Worm (Caenorhabditis elegans) whole organism, young adult: ENCODE measurements around the gene F56B6.6.

Experiments used
- D2030.7 ChIP-seq: fragments of 200-800 bp; sonication (Bioruptor generic); IDR thresholded peaks from 2 replicates; pipeline ENCODE4 v1.3.6; 2022; ENCODE audit warnings: missing genetic modification reagents, missing genetic modification characterization, missing compliant biosample characterization
- F23B12.7 ChIP-seq: sonication (generic microtip); optimal IDR thresholded peaks from 2 replicates; lab custom pipeline; 2017; ENCODE audit warnings: missing genetic modification characterization, mild to moderate bottlenecking, missing compliant biosample characterization, antibody characterized with exemption, moderate library complexity; ENCODE audit not compliant: insufficient read depth
- Y95B8A.8 ChIP-seq: fragments of 200-800 bp; sonication (Bioruptor generic); IDR thresholded peaks from 2 replicates; pipeline ENCODE4 v1.3.6; 2022; ENCODE audit warnings: missing genetic modification reagents, missing genetic modification characterization, missing compliant biosample characterization
- ama-1 ChIP-seq, 3 experiments: fragments of 150-350 bp in 1 of 3; sonication (generic microtip) in 2 of 3; optimal IDR thresholded peaks; 2 replicates each; lab custom pipeline; 2014 to 2018; ENCODE audit warnings: missing biosample characterization in 2 of 3, missing genetic modification characterization in 2 of 3, missing genetic modification reagents in 2 of 3
- atf-7 ChIP-seq: sonication (generic microtip); optimal IDR thresholded peaks from 2 replicates; lab custom pipeline; 2017; ENCODE audit warnings: mild to moderate bottlenecking, missing genetic modification characterization, missing compliant biosample characterization
- ceh-91 ChIP-seq: fragments of 200-800 bp; sonication (Bioruptor generic); IDR thresholded peaks from 2 replicates; pipeline ENCODE4 v1.3.6; 2022; ENCODE audit warnings: missing genetic modification reagents, missing genetic modification characterization, missing compliant biosample characterization
- die-1 ChIP-seq: sonication (generic microtip); optimal IDR thresholded peaks from 2 replicates; lab custom pipeline; 2016; ENCODE audit warnings: missing genotype, mild to moderate bottlenecking, missing genetic modification characterization, missing compliant biosample characterization
- efl-1 ChIP-seq: fragments of 150-350 bp; optimal IDR thresholded peaks from 2 replicates; lab custom pipeline; 2014; ENCODE audit warnings: missing biosample characterization, missing genetic modification reagents, missing genetic modification characterization
- sea-2 ChIP-seq: fragments of 200-800 bp; sonication (Bioruptor generic); IDR thresholded peaks from 2 replicates; pipeline ENCODE4 v1.3.6; 2022; ENCODE audit warnings: missing genetic modification characterization, missing compliant biosample characterization
- snpc-4 ChIP-seq, 5 experiments: fragments of 150-350 bp in 1 of 5; sonication (generic microtip) in 4 of 5; optimal IDR thresholded peaks; 2 replicates each; lab custom pipeline; 2014 to 2018; ENCODE audit warnings: missing genetic modification characterization in 5 of 5, missing biosample characterization in 3 of 5, antibody characterized with exemption in 2 of 5, mild to moderate bottlenecking in 2 of 5, missing compliant biosample characterization in 2 of 5, missing genotype in 2 of 5, moderate library complexity in 2 of 5, missing genetic modification reagents in 1 of 5
- ztf-26 ChIP-seq: sonication (generic microtip); optimal IDR thresholded peaks from 2 replicates; lab custom pipeline; 2017; ENCODE audit warnings: missing genetic modification characterization, missing compliant biosample characterization

DNA sequence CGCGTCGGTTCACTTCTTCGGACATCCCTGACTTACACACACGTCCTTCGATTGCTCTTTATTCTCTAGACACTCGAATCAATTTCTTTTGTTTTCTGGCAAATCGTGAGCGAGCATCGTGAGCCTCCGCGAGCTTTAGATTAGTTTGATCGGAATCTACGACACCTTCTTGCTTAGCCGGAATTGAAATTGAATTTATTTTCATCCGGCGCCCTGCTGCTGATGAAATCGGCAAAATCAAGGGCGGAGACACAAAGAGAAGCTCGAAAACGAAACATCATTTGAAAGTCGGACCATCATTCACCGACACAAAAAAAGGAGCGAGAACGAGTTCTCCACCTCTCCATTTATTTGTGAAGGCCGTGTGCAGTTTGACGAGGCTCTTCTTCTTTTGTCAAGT is 14.3 kb downstream of the F56B6.6 start, which contains the start of gene npr-16:
- TF ChIP-seq atf-7 (no peak), ztf-26 (tag; lab: Kevin White, UChicago) (no peak), sea-2 (no peak), snpc-4 (GFP tag; optimal IDR thresholded peaks at IDR 0.05; lab: Kevin White, UChicago) (no peak), snpc-4 (tag; optimal IDR thresholded peaks at IDR 0.05; lab: Kevin White, UChicago) (no peak), D2030.7 (GFP tag; lab: Robert Waterston, UW) (no peak), Y95B8A.8 (GFP tag; lab: Robert Waterston, UW) (no peak), ama-1 (optimal IDR thresholded peaks at IDR 0.05; lab: Kevin White, UChicago) (no peak), ama-1 (GFP tag; optimal IDR thresholded peaks at IDR 0.05; lab: Kevin White, UChicago) (no peak), ceh-91 (GFP tag; lab: Robert Waterston, UW) (no peak), F23B12.7 (no peak), efl-1 (GFP tag; lab: Kevin White, UChicago) (no peak), die-1 (no peak)
